Fruit fly (Drosophila melanogaster) whole organism, embryonic: ENCODE measurements around the gene Pcd.

Experiments used
- ATbp ChIP-seq: fragments of 200-800 bp; sonication (Bioruptor generic); optimal IDR thresholded peaks from 2 replicates; lab custom pipeline; 2017; ENCODE audit warnings: missing biosample characterization, mild to moderate bottlenecking, missing genetic modification characterization, missing genetic modification reagents
- CG10366 ChIP-seq: fragments of 200-800 bp; sonication (Bioruptor generic); IDR thresholded peaks from 2 replicates; pipeline ENCODE4 v1.3.6; 2022; ENCODE audit warnings: missing biosample characterization, missing genetic modification characterization
- CG10979 ChIP-seq: fragments of 200-800 bp; sonication (Bioruptor generic); optimal IDR thresholded peaks from 2 replicates; lab custom pipeline; 2018; ENCODE audit warnings: missing biosample characterization, mild to moderate bottlenecking, missing genetic modification characterization, moderate library complexity
- CG11398 ChIP-seq: fragments of 200-800 bp; sonication (Bioruptor generic); optimal IDR thresholded peaks from 2 replicates; lab custom pipeline; 2016; ENCODE audit warnings: missing biosample characterization, missing genetic modification characterization
- CG1233 ChIP-seq: fragments of 200-800 bp; sonication (Bioruptor generic); optimal IDR thresholded peaks from 4 replicates; lab custom pipeline; 2018; ENCODE audit warnings: missing biosample characterization, mild to moderate bottlenecking, missing genetic modification characterization
- CG15269 ChIP-seq: fragments of 200-800 bp; sonication (Bioruptor generic); optimal IDR thresholded peaks from 2 replicates; lab custom pipeline; 2018; ENCODE audit warnings: missing biosample characterization, mild to moderate bottlenecking, missing genetic modification characterization, moderate library complexity
- CG1647 ChIP-seq: fragments of 200-800 bp; sonication (Bioruptor generic); optimal IDR thresholded peaks from 3 replicates; lab custom pipeline; 2016; ENCODE audit warnings: missing biosample characterization, missing genetic modification characterization
- CG17186 ChIP-seq: fragments of 200-800 bp; sonication (Bioruptor generic); optimal IDR thresholded peaks from 3 replicates; lab custom pipeline; 2017; ENCODE audit warnings: missing biosample characterization, missing genetic modification reagents, missing genetic modification characterization
- CG17612 ChIP-seq: fragments of 200-800 bp; sonication (Bioruptor generic); IDR thresholded peaks from 2 replicates; pipeline ENCODE4 v1.3.6; 2022; ENCODE audit warnings: missing biosample characterization, missing genetic modification characterization
- CG32767 ChIP-seq: fragments of 200-800 bp; sonication (Bioruptor generic); IDR thresholded peaks from 2 replicates; pipeline ENCODE4 v1.3.6; 2022; ENCODE audit warnings: missing biosample characterization, missing genetic modification characterization
- CG34376 ChIP-seq: fragments of 200-800 bp; sonication (Bioruptor generic); optimal IDR thresholded peaks from 2 replicates; lab custom pipeline; 2018; ENCODE audit warnings: missing biosample characterization, mild to moderate bottlenecking, missing genetic modification characterization
- CG3726 ChIP-seq: fragments of 200-800 bp; sonication (Bioruptor generic); IDR thresholded peaks from 3 replicates; pipeline ENCODE4, ENCODE4 v1.3.6; 2022; ENCODE audit warnings: missing biosample characterization, missing genetic modification characterization
- CG4328 ChIP-seq: fragments of 200-800 bp; sonication (Bioruptor generic); optimal IDR thresholded peaks from 3 replicates; lab custom pipeline; 2017; ENCODE audit warnings: missing biosample characterization, missing genetic modification reagents, missing genetic modification characterization
- CG4404 ChIP-seq: fragments of 200-800 bp; sonication (Bioruptor generic); IDR thresholded peaks from 2 replicates; pipeline ENCODE4 v1.3.6; 2022; ENCODE audit warnings: missing biosample characterization, missing genetic modification characterization
- CG5953 ChIP-seq: fragments of 200-800 bp; sonication (Bioruptor generic); IDR thresholded peaks from 2 replicates; pipeline ENCODE4 v1.3.6; 2022; ENCODE audit warnings: missing biosample characterization, missing genetic modification characterization
- CG6175 ChIP-seq: fragments of 200-800 bp; sonication (Bioruptor generic); IDR thresholded peaks from 3 replicates; pipeline ENCODE4 v1.3.6; 2022; ENCODE audit warnings: missing biosample characterization, missing genetic modification characterization
- CG6854 ChIP-seq: fragments of 200-800 bp; sonication (Bioruptor generic); optimal IDR thresholded peaks from 3 replicates; lab custom pipeline; 2017; ENCODE audit warnings: missing biosample characterization, mild to moderate bottlenecking, missing genetic modification characterization
- CG7556 ChIP-seq: fragments of 200-800 bp; sonication (Bioruptor generic); optimal IDR thresholded peaks from 2 replicates; lab custom pipeline; 2017; ENCODE audit warnings: missing biosample characterization, mild to moderate bottlenecking, missing genetic modification characterization
- CG7745 ChIP-seq: fragments of 200-800 bp; sonication (Bioruptor generic); optimal IDR thresholded peaks from 2 replicates; lab custom pipeline; 2018; ENCODE audit warnings: missing biosample characterization, mild to moderate bottlenecking, missing genetic modification characterization, moderate library complexity
- Dp ChIP-seq: fragments of 200-800 bp; sonication (Bioruptor generic); optimal IDR thresholded peaks from 2 replicates; lab custom pipeline; 2018; ENCODE audit warnings: missing biosample characterization, mild to moderate bottlenecking, missing genetic modification characterization, moderate library complexity
- Drgx ChIP-seq: fragments of 200-800 bp; sonication (Bioruptor generic); IDR thresholded peaks from 2 replicates; pipeline ENCODE4 v1.3.6; 2022; ENCODE audit warnings: missing biosample characterization, missing genetic modification characterization
- Elba2 ChIP-seq: fragments of 200-800 bp; sonication (Bioruptor generic); optimal IDR thresholded peaks from 3 replicates; lab custom pipeline; 2016; ENCODE audit warnings: missing biosample characterization, missing genetic modification characterization
- GATAe ChIP-seq: fragments of 200-800 bp; sonication (Bioruptor generic); conservative IDR thresholded peaks from 2 replicates; pipeline ENCODE4 v1.3.6; 2022; ENCODE audit warnings: missing biosample characterization, missing genetic modification characterization
- HLH54F ChIP-seq: fragments of 200-800 bp; sonication (Bioruptor generic); optimal IDR thresholded peaks from 3 replicates; lab custom pipeline; 2016; ENCODE audit warnings: missing biosample characterization, missing genetic modification characterization
- Lpt ChIP-seq: fragments of >200 bp; optimal IDR thresholded peaks from 2 replicates; lab custom pipeline; 2018; ENCODE audit warnings: missing biosample characterization, missing genetic modification characterization
- Max ChIP-seq: fragments of 200-800 bp; sonication (Bioruptor generic); optimal IDR thresholded peaks from 2 replicates; lab custom pipeline; 2016; ENCODE audit warnings: missing biosample characterization, mild to moderate bottlenecking, missing genetic modification characterization
- Meics ChIP-seq: fragments of 200-800 bp; sonication (Bioruptor generic); optimal IDR thresholded peaks from 2 replicates; lab custom pipeline; 2017; ENCODE audit warnings: missing biosample characterization, mild to moderate bottlenecking, missing genetic modification characterization
- Nf-YB ChIP-seq: fragments of 200-800 bp; sonication (Bioruptor generic); optimal IDR thresholded peaks from 3 replicates; lab custom pipeline; 2019; ENCODE audit warnings: missing biosample characterization, mild to moderate bottlenecking, missing genetic modification characterization, moderate library complexity
- Pdp1 ChIP-seq, 2 experiments: fragments of 200-800 bp; sonication (Bioruptor generic); optimal IDR thresholded peaks; 3 replicates each; lab custom pipeline; 2016; ENCODE audit warnings: missing biosample characterization in 2 of 2, missing genetic modification characterization in 2 of 2, mild to moderate bottlenecking in 1 of 2, moderate library complexity in 1 of 2
- Taf1 ChIP-seq: fragments of 200-800 bp; sonication (Bioruptor generic); IDR thresholded peaks from 2 replicates; pipeline ENCODE4 v1.3.6; 2022; ENCODE audit warnings: missing biosample characterization, missing genetic modification characterization
- ab ChIP-seq: fragments of 200-800 bp; sonication (Bioruptor generic); optimal IDR thresholded peaks from 2 replicates; lab custom pipeline; 2016; ENCODE audit warnings: missing biosample characterization, missing genetic modification characterization
- bcd ChIP-seq: fragments of 200-800 bp; sonication (Bioruptor generic); optimal IDR thresholded peaks from 2 replicates; lab custom pipeline; 2017; ENCODE audit warnings: missing biosample characterization, mild to moderate bottlenecking, missing genetic modification characterization
- cas ChIP-seq: fragments of 200-800 bp; sonication (Bioruptor generic); IDR thresholded peaks from 2 replicates; pipeline ENCODE4 v1.3.6; 2022; ENCODE audit warnings: missing biosample characterization, missing genetic modification characterization
- cwo ChIP-seq: fragments of 200-800 bp; sonication (Bioruptor generic); optimal IDR thresholded peaks from 3 replicates; lab custom pipeline; 2017; ENCODE audit warnings: missing biosample characterization, missing genetic modification characterization, mild to moderate bottlenecking, moderate library complexity, missing genetic modification reagents
- fru ChIP-seq: fragments of >200 bp; optimal IDR thresholded peaks from 2 replicates; lab custom pipeline; 2017
- gsb ChIP-seq: fragments of 200-800 bp; sonication (Bioruptor generic); IDR thresholded peaks from 2 replicates; pipeline ENCODE4 v1.3.6; 2022; ENCODE audit warnings: missing biosample characterization, missing genetic modification characterization
- jigr1 ChIP-seq: fragments of 200-800 bp; sonication (Bioruptor generic); IDR thresholded peaks from 3 replicates; pipeline ENCODE4 v1.3.6; 2022; ENCODE audit warnings: missing biosample characterization, missing genetic modification characterization
- lmd ChIP-seq: fragments of 200-800 bp; sonication (Bioruptor generic); IDR thresholded peaks from 2 replicates; pipeline ENCODE4 v1.3.6; 2022; ENCODE audit warnings: missing biosample characterization, missing genetic modification characterization
- lov ChIP-seq, 2 experiments: fragments of 200-800 bp in 1 of 2; fragments of >200 bp in 1 of 2; sonication (Bioruptor generic) in 1 of 2; IDR thresholded peaks in 1 of 2; optimal IDR thresholded peaks in 1 of 2; 2 replicates in 1 of 2; 3 replicates in 1 of 2; pipeline versions ENCODE4 v1.3.6 to Lab custom; 2017 to 2022; ENCODE audit warnings: missing biosample characterization in 1 of 2, missing genetic modification characterization in 1 of 2
- mirr ChIP-seq: fragments of 200-800 bp; sonication (Bioruptor generic); optimal IDR thresholded peaks from 3 replicates; lab custom pipeline; 2018; ENCODE audit warnings: missing biosample characterization, mild to moderate bottlenecking, missing genetic modification characterization
- nau ChIP-seq: fragments of 200-800 bp; sonication (Bioruptor generic); optimal IDR thresholded peaks from 3 replicates; lab custom pipeline; 2017; ENCODE audit warnings: missing biosample characterization, mild to moderate bottlenecking, missing genetic modification characterization, missing genetic modification reagents
- nmo ChIP-seq: fragments of 200-800 bp; sonication (Bioruptor generic); optimal IDR thresholded peaks from 2 replicates; lab custom pipeline; 2018; ENCODE audit warnings: missing biosample characterization, mild to moderate bottlenecking, missing genetic modification characterization, moderate library complexity
- oc ChIP-seq: fragments of 200-800 bp; sonication (Bioruptor generic); optimal IDR thresholded peaks from 2 replicates; lab custom pipeline; 2018; ENCODE audit warnings: missing biosample characterization, mild to moderate bottlenecking, missing genetic modification characterization, moderate library complexity
- odd ChIP-seq: fragments of 200-800 bp; sonication (Bioruptor generic); optimal IDR thresholded peaks from 2 replicates; lab custom pipeline; 2017; ENCODE audit warnings: missing biosample characterization, mild to moderate bottlenecking, missing genetic modification characterization
- otp ChIP-seq: fragments of 200-800 bp; sonication (Bioruptor generic); IDR thresholded peaks from 3 replicates; pipeline ENCODE4, ENCODE4 v1.3.6; 2022; ENCODE audit warnings: missing biosample characterization, missing genetic modification characterization
- peb ChIP-seq: fragments of 200-800 bp; sonication (Bioruptor generic); IDR thresholded peaks from 2 replicates; pipeline ENCODE4 v1.3.6; 2022; ENCODE audit warnings: missing biosample characterization, missing genetic modification characterization
- row ChIP-seq: fragments of 200-800 bp; sonication (Bioruptor generic); IDR thresholded peaks from 3 replicates; pipeline ENCODE4 v1.3.6; 2022; ENCODE audit warnings: missing biosample characterization, missing genetic modification characterization
- sisA ChIP-seq: fragments of 200-800 bp; sonication (Bioruptor generic); IDR thresholded peaks from 2 replicates; pipeline ENCODE4 v1.3.6; 2022; ENCODE audit warnings: missing biosample characterization, missing genetic modification characterization
- tio ChIP-seq: fragments of 200-800 bp; sonication (Bioruptor generic); optimal IDR thresholded peaks from 2 replicates; lab custom pipeline; 2017; ENCODE audit warnings: missing biosample characterization, missing genetic modification characterization, inconsistent platforms
- trh ChIP-seq: fragments of 200-800 bp; sonication (Bioruptor generic); optimal IDR thresholded peaks from 2 replicates; lab custom pipeline; 2016; ENCODE audit warnings: missing biosample characterization, missing genetic modification characterization
- twi ChIP-seq: fragments of 200-800 bp; optimal IDR thresholded peaks from 2 replicates; lab custom pipeline; 2019; ENCODE audit warnings: missing biosample characterization, mild to moderate bottlenecking, missing genetic modification characterization, moderate library complexity
- zen ChIP-seq: fragments of 200-800 bp; sonication (Bioruptor generic); optimal IDR thresholded peaks from 3 replicates; lab custom pipeline; 2018; ENCODE audit warnings: missing biosample characterization, mild to moderate bottlenecking, missing genetic modification characterization, moderate library complexity

Gene Pcd

dm6 chr3R:29763154-29763553 is 40.2 kb downstream of the Pcd start (continued):
- no peak for TF ChIP-seq trh (GFP tag; lab: Kevin White, UChicago)
- no peak for TF ChIP-seq CG7556 (GFP tag; lab: Kevin White, UChicago)
- no peak for TF ChIP-seq cwo (GFP tag; lab: Kevin White, UChicago)
- no peak for TF ChIP-seq CG10366 (GFP tag; lab: Robert Waterston, UW)
- TF ChIP-seq jigr1 (GFP tag; lab: Robert Waterston, UW): no peak
- TF ChIP-seq otp (GFP tag; lab: Robert Waterston, UW): no peak; the same call in 2 of the 3 replicates
- no peak for TF ChIP-seq CG6854 (GFP tag; lab: Kevin White, UChicago)
- no peak for TF ChIP-seq mirr
- TF ChIP-seq CG1233: no peak
- TF ChIP-seq sisA (GFP tag; lab: Robert Waterston, UW): peak; percentile 31; the same call in 1 of the 2 replicates
- TF ChIP-seq peb (GFP tag; lab: Robert Waterston, UW): no peak
- no peak for TF ChIP-seq CG34376 (GFP tag; lab: Kevin White, UChicago)
- TF ChIP-seq Dp (GFP tag; lab: Kevin White, UChicago): no peak
- TF ChIP-seq row (GFP tag; lab: Robert Waterston, UW): peak; percentile 55
- TF ChIP-seq Meics (GFP tag; lab: Kevin White, UChicago): no peak
- TF ChIP-seq fru: no peak
- no peak for TF ChIP-seq Lpt (GFP tag; lab: Kevin White, UChicago)
- no peak for TF ChIP-seq Nf-YB (GFP tag; lab: Kevin White, UChicago)
- peak; percentile 20 for TF ChIP-seq bcd (GFP tag; lab: Kevin White, UChicago)
- 0 out of 2 replicates have a peak, but pooled peaks have one; percentile 27 for TF ChIP-seq lmd
- TF ChIP-seq cas (GFP tag; lab: Robert Waterston, UW): no peak
- no peak for TF ChIP-seq CG6175
- TF ChIP-seq CG10979: peak; percentile 23
- TF ChIP-seq gsb (GFP tag; lab: Robert Waterston, UW): no peak
- TF ChIP-seq ab: peak; percentile 34
- no peak for TF ChIP-seq Taf1 (GFP tag; lab: Robert Waterston, UW)
- no peak for TF ChIP-seq Max (GFP tag; lab: Kevin White, UChicago)
- no peak for TF ChIP-seq CG11398 (GFP tag; lab: Kevin White, UChicago)
- TF ChIP-seq GATAe (GFP tag; lab: Robert Waterston, UW): no peak; the same call in 1 of the 2 replicates
- peak; percentile 19 for TF ChIP-seq CG15269
- TF ChIP-seq twi: no peak
- TF ChIP-seq CG32767 (GFP tag; lab: Robert Waterston, UW): no peak
- no peak for TF ChIP-seq nau (GFP tag; lab: Kevin White, UChicago)
- TF ChIP-seq nmo (GFP tag; lab: Kevin White, UChicago): peak; percentile 13
- TF ChIP-seq CG1647: no peak
- TF ChIP-seq CG3726 (GFP tag; lab: Robert Waterston, UW): no peak
- TF ChIP-seq CG4328 (GFP tag; lab: Kevin White, UChicago): no peak
- no peak for TF ChIP-seq CG7745 (tag; lab: Kevin White, UChicago)
- TF ChIP-seq CG5953 (GFP tag; lab: Robert Waterston, UW): no peak
- TF ChIP-seq CG17612 (GFP tag; lab: Robert Waterston, UW): no peak
- TF ChIP-seq CG4404 (GFP tag; lab: Robert Waterston, UW): no peak
- peak; percentile 31 for TF ChIP-seq tio (GFP tag; lab: Kevin White, UChicago)
- peak; percentile 20 for TF ChIP-seq zen (tag; lab: Kevin White, UChicago)
- peak; percentile 7 to 8 for TF ChIP-seq Pdp1 (GFP tag; optimal IDR thresholded peaks at IDR 0.05; lab: Kevin White, UChicago)
- TF ChIP-seq lov (optimal IDR thresholded peaks at IDR 0.05; lab: Kevin White, UChicago): no peak
- no peak for TF ChIP-seq lov (GFP tag; IDR thresholded peaks at IDR 0.05; lab: Robert Waterston, UW)
- peak; percentile 76 for TF ChIP-seq Drgx (GFP tag; lab: Robert Waterston, UW)
- peak; percentile 15 for TF ChIP-seq ATbp (GFP tag; lab: Kevin White, UChicago)
- peak; percentile 21 for TF ChIP-seq HLH54F (GFP tag; lab: Kevin White, UChicago)
- TF ChIP-seq CG17186 (GFP tag; lab: Kevin White, UChicago): no peak
- no peak for TF ChIP-seq Elba2 (GFP tag; lab: Kevin White, UChicago)
- TF ChIP-seq oc (tag; lab: Kevin White, UChicago): no peak
- no peak for TF ChIP-seq odd (GFP tag; lab: Kevin White, UChicago)
